Fruit fly (Drosophila melanogaster) whole organism, embryonic: ENCODE results near the gene CG13097.
A peak's percentile ranks its signal among the peaks of the same experiment; 100 is the strongest.

Experiments used
- CG10543 ChIP-seq: fragments of 200-800 bp; sonication (Bioruptor generic); optimal IDR thresholded peaks from 3 replicates; lab custom pipeline; 2017; ENCODE audit warnings: missing biosample characterization, mild to moderate bottlenecking, missing genetic modification characterization, moderate library complexity
- CG11504 ChIP-seq: fragments of 200-800 bp; sonication (Bioruptor generic); optimal IDR thresholded peaks from 3 replicates; lab custom pipeline; 2019; ENCODE audit warnings: missing biosample characterization, mild to moderate bottlenecking, missing genetic modification characterization, moderate library complexity
- CG11695 ChIP-seq: fragments of 200-800 bp; sonication (Bioruptor generic); IDR thresholded peaks from 3 replicates; pipeline ENCODE4 v1.3.6; 2022; ENCODE audit warnings: missing biosample characterization, missing genetic modification characterization
- CG12071 ChIP-seq: fragments of 200-800 bp; sonication (Bioruptor generic); optimal IDR thresholded peaks from 3 replicates; lab custom pipeline; 2018; ENCODE audit warnings: missing biosample characterization, mild to moderate bottlenecking, missing genetic modification characterization
- CG12219 ChIP-seq: fragments of 200-800 bp; sonication (Bioruptor generic); optimal IDR thresholded peaks from 3 replicates; lab custom pipeline; 2018; ENCODE audit warnings: missing biosample characterization, mild to moderate bottlenecking, missing genetic modification characterization
- CG12299 ChIP-seq: fragments of 200-800 bp; sonication (Bioruptor generic); optimal IDR thresholded peaks from 2 replicates; lab custom pipeline; 2018; ENCODE audit warnings: missing biosample characterization, mild to moderate bottlenecking, missing genetic modification characterization
- CG14441 ChIP-seq: fragments of 200-800 bp; sonication (Bioruptor generic); IDR thresholded peaks from 2 replicates; pipeline ENCODE4 v1.3.6; 2022; ENCODE audit warnings: missing biosample characterization, missing genetic modification characterization
- CG14710 ChIP-seq: fragments of 200-800 bp; sonication (Bioruptor generic); optimal IDR thresholded peaks from 3 replicates; lab custom pipeline; 2019; ENCODE audit warnings: missing biosample characterization, mild to moderate bottlenecking, missing genetic modification characterization, moderate library complexity
- CG15011 ChIP-seq: fragments of 200-800 bp; sonication (Bioruptor generic); optimal IDR thresholded peaks from 3 replicates; lab custom pipeline; 2018; ENCODE audit warnings: missing biosample characterization, mild to moderate bottlenecking, missing genetic modification characterization
- CG15269 ChIP-seq: fragments of 200-800 bp; sonication (Bioruptor generic); optimal IDR thresholded peaks from 2 replicates; lab custom pipeline; 2018; ENCODE audit warnings: missing biosample characterization, mild to moderate bottlenecking, missing genetic modification characterization, moderate library complexity
- CG15696 ChIP-seq: fragments of 200-800 bp; sonication (Bioruptor generic); optimal IDR thresholded peaks from 2 replicates; lab custom pipeline; 2019; ENCODE audit warnings: missing biosample characterization, mild to moderate bottlenecking, missing genetic modification characterization, moderate library complexity
- CG17612 ChIP-seq: fragments of 200-800 bp; sonication (Bioruptor generic); IDR thresholded peaks from 2 replicates; pipeline ENCODE4 v1.3.6; 2022; ENCODE audit warnings: missing biosample characterization, missing genetic modification characterization
- CG2875 ChIP-seq: fragments of 200-800 bp; sonication (Bioruptor generic); optimal IDR thresholded peaks from 2 replicates; lab custom pipeline; 2017; ENCODE audit warnings: missing biosample characterization, mild to moderate bottlenecking, missing genetic modification characterization, missing genetic modification reagents
- CG31224 ChIP-seq: fragments of 200-800 bp; sonication (Bioruptor generic); IDR thresholded peaks from 2 replicates; pipeline ENCODE4 v1.3.6; 2022; ENCODE audit warnings: missing biosample characterization, missing genetic modification characterization
- CG31441 ChIP-seq: fragments of 200-800 bp; sonication (Bioruptor generic); IDR thresholded peaks from 2 replicates; pipeline ENCODE4 v1.3.6; 2022; ENCODE audit warnings: missing biosample characterization, missing genetic modification characterization
- CG3163 ChIP-seq: fragments of 200-800 bp; sonication (Bioruptor generic); optimal IDR thresholded peaks from 3 replicates; lab custom pipeline; 2016; ENCODE audit warnings: missing biosample characterization, missing genetic modification characterization
- CG3281 ChIP-seq: fragments of 200-800 bp; sonication (Bioruptor generic); optimal IDR thresholded peaks from 3 replicates; lab custom pipeline; 2017; ENCODE audit warnings: missing biosample characterization, mild to moderate bottlenecking, missing genetic modification characterization
- CG33213 ChIP-seq: fragments of 200-800 bp; sonication (Bioruptor generic); optimal IDR thresholded peaks from 3 replicates; lab custom pipeline; 2016; ENCODE audit warnings: missing biosample characterization, missing genetic modification characterization
- CG34376 ChIP-seq: fragments of 200-800 bp; sonication (Bioruptor generic); optimal IDR thresholded peaks from 2 replicates; lab custom pipeline; 2018; ENCODE audit warnings: missing biosample characterization, mild to moderate bottlenecking, missing genetic modification characterization
- CG4617 ChIP-seq: fragments of 200-800 bp; sonication (Bioruptor generic); optimal IDR thresholded peaks from 3 replicates; lab custom pipeline; 2016; ENCODE audit warnings: missing biosample characterization, missing genetic modification characterization, borderline replicate concordance
- CG4854 ChIP-seq: fragments of 200-800 bp; sonication (Bioruptor generic); optimal IDR thresholded peaks from 2 replicates; lab custom pipeline; 2016; ENCODE audit warnings: missing biosample characterization, missing genetic modification characterization, inconsistent platforms
- CG8290 ChIP-seq, 3 experiments: fragments of 200-800 bp; sonication (Bioruptor generic); optimal IDR thresholded peaks; 2 replicates each; lab custom pipeline; 2016 to 2019; ENCODE audit warnings: missing biosample characterization in 3 of 3, missing genetic modification characterization in 3 of 3, mild to moderate bottlenecking in 2 of 3, moderate library complexity in 1 of 3
- CG8765 ChIP-seq: fragments of 200-800 bp; sonication (Bioruptor generic); IDR thresholded peaks from 2 replicates; pipeline ENCODE4 v1.3.6; 2022; ENCODE audit warnings: missing biosample characterization, missing genetic modification characterization
- CoRest ChIP-seq: fragments of 200-800 bp; sonication (Bioruptor generic); optimal IDR thresholded peaks from 3 replicates; lab custom pipeline; 2018; ENCODE audit warnings: missing biosample characterization, mild to moderate bottlenecking, missing genetic modification characterization, moderate library complexity
- CrebB ChIP-seq: fragments of 200-800 bp; sonication (Bioruptor generic); optimal IDR thresholded peaks from 3 replicates; lab custom pipeline; 2018; ENCODE audit warnings: missing biosample characterization, mild to moderate bottlenecking, missing genetic modification characterization
- E2f1 ChIP-seq: fragments of 200-800 bp; sonication (Bioruptor generic); IDR thresholded peaks from 2 replicates; pipeline ENCODE4 v1.3.6; 2022; ENCODE audit warnings: missing biosample characterization, missing genetic modification characterization
- E2f2 ChIP-seq: fragments of 200-800 bp; sonication (Bioruptor generic); IDR thresholded peaks from 2 replicates; pipeline ENCODE4 v1.3.6; 2022; ENCODE audit warnings: missing biosample characterization, missing genetic modification characterization
- HLHmδ ChIP-seq: fragments of 200-800 bp; sonication (Bioruptor generic); optimal IDR thresholded peaks from 2 replicates; lab custom pipeline; 2018; ENCODE audit warnings: missing biosample characterization, mild to moderate bottlenecking, missing genetic modification characterization, moderate library complexity
- Hr51 ChIP-seq, 2 experiments: fragments of 200-800 bp; sonication (Bioruptor generic); optimal IDR thresholded peaks; 2 replicates in 1 of 2; 3 replicates in 1 of 2; lab custom pipeline; 2016 to 2018; ENCODE audit warnings: missing biosample characterization in 2 of 2, missing genetic modification characterization in 2 of 2, mild to moderate bottlenecking in 1 of 2, moderate library complexity in 1 of 2
- NFAT ChIP-seq: fragments of 200-800 bp; sonication (Bioruptor generic); IDR thresholded peaks from 2 replicates; pipeline ENCODE4 v1.3.6; 2022; ENCODE audit warnings: missing biosample characterization, missing genetic modification characterization
- Nf-YC ChIP-seq: fragments of 200-800 bp; optimal IDR thresholded peaks from 3 replicates; lab custom pipeline; 2019; ENCODE audit warnings: missing biosample characterization, mild to moderate bottlenecking, missing genetic modification characterization, moderate library complexity
- Taf1 ChIP-seq: fragments of 200-800 bp; sonication (Bioruptor generic); IDR thresholded peaks from 2 replicates; pipeline ENCODE4 v1.3.6; 2022; ENCODE audit warnings: missing biosample characterization, missing genetic modification characterization
- YL-1 ChIP-seq: fragments of 200-800 bp; sonication (Bioruptor generic); optimal IDR thresholded peaks from 3 replicates; lab custom pipeline; 2017; ENCODE audit warnings: missing biosample characterization, mild to moderate bottlenecking, missing genetic modification characterization
- caup ChIP-seq: fragments of 200-800 bp; sonication (Bioruptor generic); optimal IDR thresholded peaks from 3 replicates; lab custom pipeline; 2017; ENCODE audit warnings: missing biosample characterization, mild to moderate bottlenecking, missing genetic modification characterization, moderate library complexity; ENCODE audit not compliant: severe bottlenecking
- dan ChIP-seq: fragments of 200-800 bp; sonication (Bioruptor generic); IDR thresholded peaks from 2 replicates; pipeline ENCODE4 v1.3.6; 2022; ENCODE audit warnings: missing biosample characterization, missing genetic modification characterization
- dmrt99B ChIP-seq: fragments of 200-800 bp; sonication (Bioruptor generic); optimal IDR thresholded peaks from 2 replicates; lab custom pipeline; 2018; ENCODE audit warnings: missing biosample characterization, mild to moderate bottlenecking, missing genetic modification characterization, moderate library complexity
- dpn ChIP-seq, 2 experiments: fragments of 200-800 bp; sonication (Bioruptor generic); optimal IDR thresholded peaks; 3 replicates each; lab custom pipeline; 2016; ENCODE audit warnings: missing biosample characterization in 2 of 2, missing genetic modification characterization in 2 of 2
- gro ChIP-seq: fragments of 200-800 bp; sonication (Bioruptor generic); optimal IDR thresholded peaks from 2 replicates; lab custom pipeline; 2016; ENCODE audit warnings: missing biosample characterization, missing genetic modification characterization
- h ChIP-seq: fragments of >200 bp; optimal IDR thresholded peaks from 2 replicates; lab custom pipeline; 2017
- kah ChIP-seq: fragments of 200-800 bp; sonication (Bioruptor generic); optimal IDR thresholded peaks from 2 replicates; lab custom pipeline; 2018; ENCODE audit warnings: missing biosample characterization, mild to moderate bottlenecking, missing genetic modification characterization
- lab ChIP-seq: fragments of 200-800 bp; sonication (Bioruptor generic); optimal IDR thresholded peaks from 3 replicates; lab custom pipeline; 2017; ENCODE audit warnings: missing biosample characterization, missing genetic modification characterization, mild to moderate bottlenecking, moderate library complexity, missing genetic modification reagents
- rib ChIP-seq: fragments of 200-800 bp; sonication (Bioruptor generic); IDR thresholded peaks from 2 replicates; pipeline ENCODE4 v1.3.6; 2022; ENCODE audit warnings: missing biosample characterization, missing genetic modification characterization
- slp2 ChIP-seq: fragments of 200-800 bp; sonication (Bioruptor generic); optimal IDR thresholded peaks from 2 replicates; lab custom pipeline; 2016; ENCODE audit warnings: missing biosample characterization, missing genetic modification characterization
- sna ChIP-seq: fragments of 200-800 bp; sonication (Bioruptor generic); IDR thresholded peaks from 2 replicates; pipeline ENCODE4 v1.3.6; 2022; ENCODE audit warnings: missing biosample characterization, missing genetic modification characterization; ENCODE audit not compliant: partially characterized antibody
- stwl ChIP-seq: fragments of 200-800 bp; sonication (Bioruptor generic); optimal IDR thresholded peaks from 3 replicates; lab custom pipeline; 2018; ENCODE audit warnings: missing biosample characterization, mild to moderate bottlenecking, missing genetic modification characterization, moderate library complexity
- twi ChIP-seq: fragments of 200-800 bp; optimal IDR thresholded peaks from 2 replicates; lab custom pipeline; 2019; ENCODE audit warnings: missing biosample characterization, mild to moderate bottlenecking, missing genetic modification characterization, moderate library complexity
- tx ChIP-seq: fragments of 200-800 bp; sonication (Bioruptor generic); optimal IDR thresholded peaks from 2 replicates; lab custom pipeline; 2016; ENCODE audit warnings: missing biosample characterization, missing genetic modification characterization
- vvl ChIP-seq: fragments of 200-800 bp; sonication (Bioruptor generic); IDR thresholded peaks from 2 replicates; pipeline ENCODE4 v1.3.6; 2022; ENCODE audit warnings: missing biosample characterization, missing genetic modification characterization

Gene CG13097

dm6 chr2L:8535394-8536176 lies 20.9 kb upstream of the CG13097 start (continued):
- TF ChIP-seq NFAT (GFP tag; lab: Robert Waterston, UW), result peak; percentile 64
- peak; percentile 96 for TF ChIP-seq CG3281 (GFP tag; lab: Kevin White, UChicago)
- TF ChIP-seq CG8290 (GFP tag; optimal IDR thresholded peaks at IDR 0.05; lab: Kevin White, UChicago), result peak; percentile 55
- TF ChIP-seq CG8290 (tag; optimal IDR thresholded peaks at IDR 0.05; lab: Kevin White, UChicago), result peak in 1 of 2 experiments; percentile 54
- TF ChIP-seq CG4617 (GFP tag; lab: Kevin White, UChicago), result peak; percentile 19
- no peak for TF ChIP-seq h
- TF ChIP-seq CG15269 (tag; lab: Kevin White, UChicago), result peak; percentile 95
- TF ChIP-seq sna (GFP tag; lab: Robert Waterston, UW), result no peak
- TF ChIP-seq CG12071 (GFP tag; lab: Kevin White, UChicago), result peak; percentile 6
- peak; percentile 84 for TF ChIP-seq E2f1
- TF ChIP-seq vvl, result peak; percentile 78
- peak; percentile 42 to 80 for TF ChIP-seq dpn (GFP tag; optimal IDR thresholded peaks at IDR 0.05; lab: Kevin White, UChicago)
- TF ChIP-seq tx (GFP tag; lab: Kevin White, UChicago), result peak; percentile 12
- no peak for TF ChIP-seq CG8765 (GFP tag; lab: Robert Waterston, UW)
- TF ChIP-seq CG14710 (tag; lab: Kevin White, UChicago), result peak; percentile 95
- no peak for TF ChIP-seq slp2 (GFP tag; lab: Kevin White, UChicago)
- peak; percentile 8 for TF ChIP-seq gro (GFP tag; lab: Kevin White, UChicago)
- TF ChIP-seq Nf-YC, result peak; percentile 88
- TF ChIP-seq rib (GFP tag; lab: Robert Waterston, UW), result no peak
- peak; percentile 83 for TF ChIP-seq kah (GFP tag; lab: Kevin White, UChicago)
- TF ChIP-seq Taf1 (GFP tag; lab: Robert Waterston, UW), result peak; percentile 28; the same call in 1 of the 2 replicates
- peak; percentile 41 for TF ChIP-seq CG12219 (GFP tag; lab: Kevin White, UChicago)
- peak; percentile 86 for TF ChIP-seq lab
- TF ChIP-seq CG3163 (GFP tag; lab: Kevin White, UChicago), result peak; percentile 76
- TF ChIP-seq stwl (tag; lab: Kevin White, UChicago), result peak; percentile 1
- TF ChIP-seq CoRest (tag; lab: Kevin White, UChicago), result peak; percentile 96
- no peak for TF ChIP-seq dan (GFP tag; lab: Robert Waterston, UW)
- peak; percentile 73 for TF ChIP-seq CG31224 (GFP tag; lab: Robert Waterston, UW)
- TF ChIP-seq CG15011 (GFP tag; lab: Kevin White, UChicago), result peak; percentile 47
- peak; percentile 91 for TF ChIP-seq CG10543
- TF ChIP-seq CG17612 (GFP tag; lab: Robert Waterston, UW), result peak; percentile 9; the same call in 1 of the 2 replicates
- TF ChIP-seq CG33213 (GFP tag; lab: Kevin White, UChicago), result no peak
- peak; percentile 86 for TF ChIP-seq CG31441
- no peak for TF ChIP-seq HLHmδ (GFP tag; lab: Kevin White, UChicago)
- TF ChIP-seq dmrt99B, result peak; percentile 96
- peak; percentile 81 for TF ChIP-seq CG2875
- TF ChIP-seq CG14441 (GFP tag; lab: Robert Waterston, UW), result peak; percentile 71
- TF ChIP-seq E2f2 (GFP tag; lab: Robert Waterston, UW), result peak; percentile 59
- TF ChIP-seq CG4854 (GFP tag; lab: Kevin White, UChicago), result peak; percentile 46
- TF ChIP-seq CG15696 (tag; lab: Kevin White, UChicago), result peak; percentile 69
- peak; percentile 93 for TF ChIP-seq caup (GFP tag; lab: Kevin White, UChicago)
- TF ChIP-seq CrebB, result peak; percentile 31
- peak; percentile 74 for TF ChIP-seq CG34376
- TF ChIP-seq twi (tag; lab: Kevin White, UChicago), result peak; percentile 81
- TF ChIP-seq YL-1 (GFP tag; lab: Kevin White, UChicago), result peak; percentile 42
- TF ChIP-seq CG11695, result peak; percentile 78
- peak in 1 of 2 experiments; percentile 96 for TF ChIP-seq Hr51 (GFP tag; optimal IDR thresholded peaks at IDR 0.05; lab: Kevin White, UChicago)
- TF ChIP-seq CG11504 (tag; lab: Kevin White, UChicago), result peak; percentile 96
- TF ChIP-seq CG12299 (tag; lab: Kevin White, UChicago), result peak; percentile 85
